Fruit fly (Drosophila melanogaster) whole organism, prepupa: ENCODE data around the gene CG43116.
A peak's percentile ranks its signal among the peaks of the same experiment; 100 is the strongest.

ENCODE experiments used
- Blimp-1 ChIP-seq: fragments of 200-800 bp; sonication (Bioruptor generic); optimal IDR thresholded peaks from 3 replicates; lab custom pipeline; 2017; ENCODE audit warnings: missing biosample characterization, missing genetic modification characterization, mild to moderate bottlenecking, moderate library complexity, missing genetic modification reagents
- CG10631 ChIP-seq: fragments of 200-800 bp; sonication (Bioruptor generic); optimal IDR thresholded peaks from 2 replicates; lab custom pipeline; 2016; ENCODE audit warnings: missing biosample characterization, missing genetic modification characterization
- CG10669 ChIP-seq: fragments of 200-800 bp; sonication (Bioruptor generic); optimal IDR thresholded peaks from 3 replicates; lab custom pipeline; 2018; ENCODE audit warnings: missing biosample characterization, mild to moderate bottlenecking, missing genetic modification characterization, moderate library complexity
- CG11294 ChIP-seq: fragments of 200-800 bp; sonication (Bioruptor generic); IDR thresholded peaks from 2 replicates; pipeline ENCODE4 v1.3.6; 2022; ENCODE audit warnings: missing biosample characterization, missing genetic modification characterization
- CG15336 ChIP-seq: fragments of 200-800 bp; sonication (Bioruptor generic); IDR thresholded peaks from 2 replicates; pipeline ENCODE4 v1.3.6; 2022; ENCODE audit warnings: missing biosample characterization, missing genetic modification characterization
- CG1621 ChIP-seq: fragments of 200-800 bp; sonication (Bioruptor generic); optimal IDR thresholded peaks from 3 replicates; lab custom pipeline; 2018; ENCODE audit warnings: missing biosample characterization, mild to moderate bottlenecking, missing genetic modification characterization
- CG16779 ChIP-seq: fragments of 200-800 bp; sonication (Bioruptor generic); optimal IDR thresholded peaks from 3 replicates; lab custom pipeline; 2017; ENCODE audit warnings: missing biosample characterization, mild to moderate bottlenecking, missing genetic modification characterization
- CG3032 ChIP-seq: fragments of 200-800 bp; optimal IDR thresholded peaks from 2 replicates; lab custom pipeline; 2019; ENCODE audit warnings: missing biosample characterization, mild to moderate bottlenecking, missing genetic modification characterization, moderate library complexity
- CG31627 ChIP-seq: fragments of 200-800 bp; sonication (Bioruptor generic); optimal IDR thresholded peaks from 3 replicates; lab custom pipeline; 2016; ENCODE audit warnings: missing biosample characterization, missing genetic modification characterization
- CG34406 ChIP-seq: fragments of 200-800 bp; sonication (Bioruptor generic); optimal IDR thresholded peaks from 3 replicates; lab custom pipeline; 2016; ENCODE audit warnings: missing biosample characterization, missing genetic modification characterization
- CG4318 ChIP-seq: fragments of 200-800 bp; sonication (Bioruptor generic); optimal IDR thresholded peaks from 3 replicates; lab custom pipeline; 2017; ENCODE audit warnings: missing biosample characterization, mild to moderate bottlenecking, missing genetic modification characterization
- CG6792 ChIP-seq: fragments of 200-800 bp; sonication (Bioruptor generic); optimal IDR thresholded peaks from 3 replicates; lab custom pipeline; 2016; ENCODE audit warnings: missing biosample characterization, missing genetic modification characterization
- CG6808 ChIP-seq: fragments of 200-800 bp; sonication (Bioruptor generic); optimal IDR thresholded peaks from 3 replicates; lab custom pipeline; 2017; ENCODE audit warnings: missing biosample characterization, missing genetic modification characterization, mild to moderate bottlenecking, moderate library complexity, missing genetic modification reagents
- CG6854 ChIP-seq: fragments of 200-800 bp; sonication (Bioruptor generic); optimal IDR thresholded peaks from 2 replicates; lab custom pipeline; 2017; ENCODE audit warnings: missing biosample characterization, mild to moderate bottlenecking, missing genetic modification characterization
- CG8119 ChIP-seq: fragments of 200-800 bp; sonication (Bioruptor generic); IDR thresholded peaks from 3 replicates; pipeline ENCODE4 v1.3.6; 2022; ENCODE audit warnings: missing biosample characterization, missing genetic modification characterization
- CG8319 ChIP-seq: fragments of 200-800 bp; sonication (Bioruptor generic); optimal IDR thresholded peaks from 3 replicates; lab custom pipeline; 2016; ENCODE audit warnings: missing biosample characterization, missing genetic modification characterization
- CG9139 ChIP-seq: fragments of 200-800 bp; sonication (Bioruptor generic); optimal IDR thresholded peaks from 3 replicates; lab custom pipeline; 2017; ENCODE audit warnings: missing biosample characterization, mild to moderate bottlenecking, missing genetic modification characterization
- Eip78C ChIP-seq: fragments of 200-800 bp; sonication (Bioruptor generic); peaks from one replicate; lab custom pipeline; 2016; ENCODE audit warnings: missing biosample characterization, missing genetic modification characterization
- Ets21C ChIP-seq: fragments of 200-800 bp; sonication (Bioruptor generic); optimal IDR thresholded peaks from 3 replicates; lab custom pipeline; 2016; ENCODE audit warnings: missing biosample characterization, missing genetic modification characterization
- Ets96B ChIP-seq: fragments of 200-800 bp; optimal IDR thresholded peaks from 2 replicates; lab custom pipeline; 2019; ENCODE audit warnings: missing biosample characterization, mild to moderate bottlenecking, missing genetic modification characterization, moderate library complexity
- Hr38 ChIP-seq: sonication (Bioruptor generic); optimal IDR thresholded peaks from 2 replicates; lab custom pipeline; 2016; ENCODE audit warnings: missing biosample characterization, missing genetic modification characterization
- Hr39 ChIP-seq: fragments of 200-800 bp; sonication (Bioruptor generic); optimal IDR thresholded peaks from 2 replicates; lab custom pipeline; 2016; ENCODE audit warnings: missing biosample characterization, missing genetic modification characterization
- Hr4 ChIP-seq: fragments of 200-800 bp; sonication (Bioruptor generic); optimal IDR thresholded peaks from 3 replicates; lab custom pipeline; 2016; ENCODE audit warnings: missing biosample characterization, missing genetic modification characterization
- Lpt ChIP-seq: fragments of 200-800 bp; sonication (Bioruptor generic); optimal IDR thresholded peaks from 3 replicates; lab custom pipeline; 2016; ENCODE audit warnings: missing biosample characterization, missing genetic modification characterization
- OdsH ChIP-seq: fragments of 200-800 bp; sonication (Bioruptor generic); optimal IDR thresholded peaks from 3 replicates; lab custom pipeline; 2016; ENCODE audit warnings: missing biosample characterization, missing genetic modification characterization
- Sox102F ChIP-seq: fragments of 200-800 bp; sonication (Bioruptor generic); optimal IDR thresholded peaks from 2 replicates; lab custom pipeline; 2016; ENCODE audit warnings: missing biosample characterization, mild to moderate bottlenecking, missing genetic modification characterization
- Sox14 ChIP-seq: fragments of 200-800 bp; sonication (Bioruptor generic); optimal IDR thresholded peaks from 3 replicates; lab custom pipeline; 2016; ENCODE audit warnings: missing biosample characterization, missing genetic modification characterization
- Sox15 ChIP-seq: fragments of 200-800 bp; sonication (Bioruptor generic); optimal IDR thresholded peaks from 3 replicates; lab custom pipeline; 2016; ENCODE audit warnings: missing biosample characterization, missing genetic modification characterization
- achi ChIP-seq: fragments of 200-800 bp; sonication (Bioruptor generic); optimal IDR thresholded peaks from 3 replicates; lab custom pipeline; 2016; ENCODE audit warnings: missing biosample characterization, missing genetic modification characterization
- acj6 ChIP-seq: fragments of 200-800 bp; sonication (Bioruptor generic); optimal IDR thresholded peaks from 3 replicates; lab custom pipeline; 2016; ENCODE audit warnings: missing biosample characterization, missing genetic modification characterization
- cyc ChIP-seq: fragments of 200-800 bp; sonication (Bioruptor generic); optimal IDR thresholded peaks from 3 replicates; lab custom pipeline; 2016; ENCODE audit warnings: missing biosample characterization, missing genetic modification characterization
- dac ChIP-seq: fragments of 200-800 bp; sonication (Bioruptor generic); optimal IDR thresholded peaks from 2 replicates; lab custom pipeline; 2017; ENCODE audit warnings: missing biosample characterization, mild to moderate bottlenecking, missing genetic modification characterization
- dsx ChIP-seq: fragments of 200-800 bp; optimal IDR thresholded peaks from 3 replicates; lab custom pipeline; 2019; ENCODE audit warnings: missing biosample characterization, mild to moderate bottlenecking, missing genetic modification characterization, moderate library complexity; ENCODE audit not compliant: poor library complexity, severe bottlenecking
- eg ChIP-seq: fragments of 200-800 bp; sonication (Bioruptor generic); IDR thresholded peaks from 3 replicates; pipeline ENCODE4 v1.3.6; 2022; ENCODE audit warnings: missing biosample characterization, missing genetic modification characterization
- fkh ChIP-seq: fragments of 200-800 bp; sonication (Bioruptor generic); optimal IDR thresholded peaks from 3 replicates; lab custom pipeline; 2017; ENCODE audit warnings: missing biosample characterization, mild to moderate bottlenecking, missing genetic modification characterization, moderate library complexity
- lz ChIP-seq: fragments of 200-800 bp; sonication (Bioruptor generic); optimal IDR thresholded peaks from 3 replicates; lab custom pipeline; 2016; ENCODE audit warnings: missing biosample characterization, missing genetic modification characterization
- net ChIP-seq: fragments of 200-800 bp; sonication (Bioruptor generic); optimal IDR thresholded peaks from 3 replicates; lab custom pipeline; 2016; ENCODE audit warnings: missing biosample characterization, missing genetic modification characterization
- pdm3 ChIP-seq: fragments of 200-800 bp; sonication (Bioruptor generic); optimal IDR thresholded peaks from 3 replicates; lab custom pipeline; 2016; ENCODE audit warnings: missing biosample characterization, missing genetic modification characterization
- spab ChIP-seq: fragments of 200-800 bp; sonication (Bioruptor generic); optimal IDR thresholded peaks from 2 replicates; lab custom pipeline; 2017; ENCODE audit warnings: missing biosample characterization, mild to moderate bottlenecking, missing genetic modification characterization, missing genetic modification reagents
- ss ChIP-seq, 2 experiments: fragments of 200-800 bp; sonication (Bioruptor generic); optimal IDR thresholded peaks; 2 replicates in 1 of 2; 3 replicates in 1 of 2; lab custom pipeline; 2017 to 2018; ENCODE audit warnings: mild to moderate bottlenecking in 2 of 2, missing biosample characterization in 2 of 2, missing genetic modification characterization in 2 of 2, moderate library complexity in 1 of 2
- svp ChIP-seq: fragments of 200-800 bp; sonication (Bioruptor generic); peaks from one replicate; lab custom pipeline; 2016; ENCODE audit warnings: missing biosample characterization, missing genetic modification characterization
- vri ChIP-seq: fragments of 200-800 bp; sonication (Bioruptor generic); optimal IDR thresholded peaks from 3 replicates; lab custom pipeline; 2016; ENCODE audit warnings: missing biosample characterization, mild to moderate bottlenecking, missing genetic modification characterization

The CG43116 gene

dm6 chr3R:26011542-26011941, 14.7 kb upstream of the CG43116 start:
- TF ChIP-seq pdm3 (GFP tag; lab: Kevin White, UChicago): no peak
- TF ChIP-seq acj6 (GFP tag; lab: Kevin White, UChicago): no peak
- TF ChIP-seq cyc (GFP tag; lab: Kevin White, UChicago): no peak
- TF ChIP-seq CG3032: no peak
- peak; percentile 32 for TF ChIP-seq svp
- peak; percentile 60 for TF ChIP-seq Eip78C (GFP tag; lab: Kevin White, UChicago)
- TF ChIP-seq CG10631 (GFP tag; lab: Kevin White, UChicago): no peak
- peak; percentile 94 for TF ChIP-seq fkh (GFP tag; lab: Kevin White, UChicago)
- TF ChIP-seq Hr38 (GFP tag; lab: Kevin White, UChicago): no peak
- TF ChIP-seq CG31627 (GFP tag; lab: Kevin White, UChicago): no peak

dm6 chr3R:26010628-26011027, 13.8 kb upstream of the CG43116 start:
- TF ChIP-seq CG11294 (GFP tag; lab: Robert Waterston, UW): no peak
- TF ChIP-seq Sox102F: peak; percentile 33
- TF ChIP-seq net (GFP tag; lab: Kevin White, UChicago): peak; percentile 13
- peak; percentile 59 for TF ChIP-seq CG6854 (GFP tag; lab: Kevin White, UChicago)
- TF ChIP-seq fkh (GFP tag; lab: Kevin White, UChicago): peak; percentile 37
- TF ChIP-seq spab (GFP tag; lab: Kevin White, UChicago): no peak
- TF ChIP-seq dsx (GFP tag; lab: Kevin White, UChicago): peak; percentile 17
- TF ChIP-seq CG1621 (tag; lab: Kevin White, UChicago): peak; percentile 27
- TF ChIP-seq ss (GFP tag; optimal IDR thresholded peaks at IDR 0.05; lab: Kevin White, UChicago): peak; percentile 36 to 86
- TF ChIP-seq Sox15 (GFP tag; lab: Kevin White, UChicago): no peak
- peak; percentile 19 for TF ChIP-seq vri (GFP tag; lab: Kevin White, UChicago)
- TF ChIP-seq svp: peak; percentile 44
- peak; percentile 25 for TF ChIP-seq CG6808 (GFP tag; lab: Kevin White, UChicago)
- no peak for TF ChIP-seq Hr38 (GFP tag; lab: Kevin White, UChicago)
- TF ChIP-seq, all 60 proteins: peak for 10

DNA sequence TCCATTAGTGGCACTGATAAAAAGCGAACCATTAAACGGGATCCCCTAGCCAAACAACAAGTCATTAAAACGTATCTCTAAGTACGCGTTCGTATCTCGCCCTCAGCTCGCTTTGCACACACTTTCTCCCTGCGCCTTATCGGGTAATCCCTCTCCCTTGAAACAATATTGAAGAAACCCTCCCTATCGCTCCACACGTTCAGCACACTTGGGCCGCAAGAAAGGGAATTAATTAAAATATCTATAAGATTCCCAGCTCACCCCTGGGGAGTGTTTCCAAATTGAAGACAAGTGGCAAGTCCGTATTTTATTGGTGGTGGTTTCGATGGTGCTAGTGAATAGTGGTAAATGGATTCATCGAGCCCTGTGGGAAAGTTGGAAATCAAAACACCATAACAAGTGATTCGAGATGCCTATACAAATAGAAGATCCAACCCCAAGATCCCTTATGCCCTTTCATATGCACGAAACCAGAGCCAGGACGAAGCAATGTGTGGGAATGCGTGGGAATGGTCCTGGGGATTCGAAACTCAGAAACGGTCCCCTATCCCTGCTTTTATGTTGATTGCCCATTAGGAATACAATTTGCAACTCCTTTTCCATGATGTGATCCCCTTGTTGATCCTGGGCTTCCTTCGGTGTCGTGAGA, 13.1 kb upstream of the CG43116 start:
- no peak for TF ChIP-seq CG15336 (GFP tag; lab: Robert Waterston, UW)
- peak; percentile 36 for TF ChIP-seq Eip78C (GFP tag; lab: Kevin White, UChicago)
- no peak for TF ChIP-seq CG6792 (GFP tag; lab: Kevin White, UChicago)
- no peak for TF ChIP-seq pdm3 (GFP tag; lab: Kevin White, UChicago)
- no peak for TF ChIP-seq CG6808 (GFP tag; lab: Kevin White, UChicago)

dm6 chr3R:26008892-26009539, 12.2 kb upstream of the CG43116 start:
- peak; percentile 94 to 98 for TF ChIP-seq ss (GFP tag; optimal IDR thresholded peaks at IDR 0.05; lab: Kevin White, UChicago)
- peak; percentile 98 for TF ChIP-seq Hr39 (GFP tag; lab: Kevin White, UChicago)
- peak; percentile 96 for TF ChIP-seq net (GFP tag; lab: Kevin White, UChicago)
- no peak for TF ChIP-seq Hr38 (GFP tag; lab: Kevin White, UChicago)
- TF ChIP-seq Sox14 (GFP tag; lab: Kevin White, UChicago): peak; percentile 98
- TF ChIP-seq CG10631 (GFP tag; lab: Kevin White, UChicago): peak; percentile 97
- peak; percentile 81 for TF ChIP-seq CG11294 (GFP tag; lab: Robert Waterston, UW)
- peak; percentile 96 for TF ChIP-seq CG1621 (tag; lab: Kevin White, UChicago)
- peak; percentile 93 for TF ChIP-seq CG16779 (tag; lab: Kevin White, UChicago)
- TF ChIP-seq CG8319 (GFP tag; lab: Kevin White, UChicago): peak; percentile 92
- TF ChIP-seq achi (GFP tag; lab: Kevin White, UChicago): peak; percentile 97
- peak; percentile 93 for TF ChIP-seq Sox15 (GFP tag; lab: Kevin White, UChicago)
- peak; percentile 98 for TF ChIP-seq acj6 (GFP tag; lab: Kevin White, UChicago)
- peak; percentile 97 for TF ChIP-seq lz (GFP tag; lab: Kevin White, UChicago)
- TF ChIP-seq CG34406 (GFP tag; lab: Kevin White, UChicago): peak; percentile 97
- peak; percentile 95 for TF ChIP-seq Lpt
- TF ChIP-seq CG8119: peak; percentile 97
- TF ChIP-seq Ets21C (GFP tag; lab: Kevin White, UChicago): peak; percentile 95
- peak; percentile 91; the same call in 2 of the 3 replicates for TF ChIP-seq eg (GFP tag; lab: Robert Waterston, UW)
- TF ChIP-seq CG10669 (GFP tag; lab: Kevin White, UChicago): peak; percentile 98
- TF ChIP-seq Ets96B (tag; lab: Kevin White, UChicago): peak; percentile 99
- peak; percentile 93 for TF ChIP-seq CG4318 (GFP tag; lab: Kevin White, UChicago)
- TF ChIP-seq dac (GFP tag; lab: Kevin White, UChicago): peak; percentile 91
- TF ChIP-seq OdsH (GFP tag; lab: Kevin White, UChicago): peak; percentile 97
- peak; percentile 84 for TF ChIP-seq Blimp-1 (GFP tag; lab: Kevin White, UChicago)
- peak; percentile 98 for TF ChIP-seq Hr4 (GFP tag; lab: Kevin White, UChicago)
- TF ChIP-seq CG9139 (GFP tag; lab: Kevin White, UChicago): peak; percentile 95
